Worm (Caenorhabditis elegans) whole organism, early embryonic: ENCODE data around the gene cest-2.1.

Source experiments
- ama-1 ChIP-seq: fragments of 150-350 bp; optimal IDR thresholded peaks from 2 replicates; lab custom pipeline; 2014
- ceh-13 ChIP-seq: fragments of 200-800 bp; sonication (Bioruptor generic); optimal IDR thresholded peaks from 2 replicates; lab custom pipeline; 2018; ENCODE audit warnings: mild to moderate bottlenecking, missing genetic modification characterization, missing compliant biosample characterization
- hmbx-1 ChIP-seq: sonication (generic microtip); optimal IDR thresholded peaks from 2 replicates; lab custom pipeline; 2016; ENCODE audit warnings: mild to moderate bottlenecking, missing genetic modification characterization, missing compliant biosample characterization
- hmg-4 ChIP-seq: fragments of 200-800 bp; sonication (Bioruptor generic); optimal IDR thresholded peaks from 2 replicates; lab custom pipeline; 2018; ENCODE audit warnings: mild to moderate bottlenecking, missing genetic modification characterization, missing compliant biosample characterization

- TF ChIP-seq hmbx-1 (tag; lab: Kevin White, UChicago), result no peak
- TF ChIP-seq hmg-4 (GFP tag; lab: Kevin White, UChicago), result no peak
- TF ChIP-seq ceh-13 (GFP tag; lab: Kevin White, UChicago), result no peak
- TF ChIP-seq ama-1 (lab: Kevin White, UChicago), result no peak
Measured at ce11 chrV:14210743-14211142, 39.5 kb upstream of the cest-2.1 start, which contains the start of gene str-230.
